Fruit fly (Drosophila melanogaster) whole organism, embryonic: Measurements from ENCODE around the gene Unc50.
A peak's percentile ranks its signal among the peaks of the same experiment; 100 is the strongest.

Experiments used
- BtbVII ChIP-seq: fragments of 200-800 bp; sonication (Bioruptor generic); optimal IDR thresholded peaks from 3 replicates; lab custom pipeline; 2017; ENCODE audit warnings: missing biosample characterization, mild to moderate bottlenecking, missing genetic modification characterization
- CG30020 ChIP-seq: fragments of 200-800 bp; optimal IDR thresholded peaks from 2 replicates; lab custom pipeline; 2019; ENCODE audit warnings: missing biosample characterization, mild to moderate bottlenecking, missing genetic modification characterization, moderate library complexity
- CG5180 ChIP-seq: fragments of 200-800 bp; sonication (Bioruptor generic); optimal IDR thresholded peaks from 3 replicates; lab custom pipeline; 2017; ENCODE audit warnings: missing biosample characterization, missing genetic modification characterization, mild to moderate bottlenecking, moderate library complexity, missing genetic modification reagents
- CG6683 ChIP-seq: fragments of 200-800 bp; sonication (Bioruptor generic); optimal IDR thresholded peaks from 2 replicates; lab custom pipeline; 2017; ENCODE audit warnings: missing biosample characterization, mild to moderate bottlenecking, missing genetic modification characterization, missing genetic modification reagents
- CG6791 ChIP-seq: fragments of 200-800 bp; sonication (Bioruptor generic); IDR thresholded peaks from 3 replicates; pipeline ENCODE4 v1.3.6; 2022; ENCODE audit warnings: missing biosample characterization, missing genetic modification characterization; ENCODE audit not compliant: partially characterized antibody
- CG7372 ChIP-seq: fragments of 200-800 bp; sonication (Bioruptor generic); IDR thresholded peaks from 2 replicates; pipeline ENCODE4 v1.3.6; 2022; ENCODE audit warnings: missing biosample characterization, missing genetic modification characterization
- Dp ChIP-seq: fragments of 200-800 bp; sonication (Bioruptor generic); optimal IDR thresholded peaks from 2 replicates; lab custom pipeline; 2018; ENCODE audit warnings: missing biosample characterization, mild to moderate bottlenecking, missing genetic modification characterization, moderate library complexity
- Gsc ChIP-seq: fragments of 200-800 bp; sonication (Bioruptor generic); IDR thresholded peaks from 2 replicates; pipeline ENCODE4 v1.3.6; 2022; ENCODE audit warnings: missing biosample characterization, missing genetic modification characterization
- Hand ChIP-seq: fragments of 200-800 bp; sonication (Bioruptor generic); optimal IDR thresholded peaks from 2 replicates; lab custom pipeline; 2017; ENCODE audit warnings: mild to moderate bottlenecking, missing biosample characterization, missing genetic modification reagents, missing genetic modification characterization
- Lim3 ChIP-seq: fragments of 200-800 bp; sonication (Bioruptor generic); IDR thresholded peaks from 2 replicates; pipeline ENCODE4 v1.3.6; 2022; ENCODE audit warnings: missing biosample characterization, missing genetic modification characterization
- Pdp1 ChIP-seq, 2 experiments: fragments of 200-800 bp; sonication (Bioruptor generic); optimal IDR thresholded peaks; 3 replicates each; lab custom pipeline; 2016; ENCODE audit warnings: missing biosample characterization in 2 of 2, missing genetic modification characterization in 2 of 2, mild to moderate bottlenecking in 1 of 2, moderate library complexity in 1 of 2
- Xrp1 ChIP-seq: fragments of 200-800 bp; sonication (Bioruptor generic); IDR thresholded peaks from 2 replicates; pipeline ENCODE4 v1.3.6; 2022; ENCODE audit warnings: missing biosample characterization, missing genetic modification characterization
- cato ChIP-seq: fragments of 200-800 bp; sonication (Bioruptor generic); optimal IDR thresholded peaks from 2 replicates; lab custom pipeline; 2016; ENCODE audit warnings: missing biosample characterization, missing genetic modification characterization, borderline replicate concordance
- corto ChIP-seq: fragments of 200-800 bp; sonication (Bioruptor generic); optimal IDR thresholded peaks from 2 replicates; lab custom pipeline; 2016; ENCODE audit warnings: missing biosample characterization, mild to moderate bottlenecking, missing genetic modification characterization, moderate library complexity
- crol ChIP-seq: fragments of 200-800 bp; sonication (Bioruptor generic); IDR thresholded peaks from 2 replicates; pipeline ENCODE4 v1.3.6; 2022; ENCODE audit warnings: missing biosample characterization, missing genetic modification characterization
- h ChIP-seq: fragments of >200 bp; optimal IDR thresholded peaks from 2 replicates; lab custom pipeline; 2017
- kah ChIP-seq: fragments of 200-800 bp; sonication (Bioruptor generic); optimal IDR thresholded peaks from 2 replicates; lab custom pipeline; 2018; ENCODE audit warnings: missing biosample characterization, mild to moderate bottlenecking, missing genetic modification characterization
- nerfin-2 ChIP-seq: fragments of 200-800 bp; sonication (Bioruptor generic); IDR thresholded peaks from 2 replicates; pipeline ENCODE4 v1.3.6; 2022; ENCODE audit warnings: missing biosample characterization, missing genetic modification characterization; ENCODE audit not compliant: partially characterized antibody
- peb ChIP-seq: fragments of 200-800 bp; sonication (Bioruptor generic); IDR thresholded peaks from 2 replicates; pipeline ENCODE4 v1.3.6; 2022; ENCODE audit warnings: missing biosample characterization, missing genetic modification characterization
- psq ChIP-seq: fragments of 200-800 bp; sonication (Bioruptor generic); optimal IDR thresholded peaks from 2 replicates; lab custom pipeline; 2017; ENCODE audit warnings: missing biosample characterization, missing genetic modification characterization
- scrt ChIP-seq: fragments of 200-800 bp; sonication (Bioruptor generic); optimal IDR thresholded peaks from 2 replicates; lab custom pipeline; 2018; ENCODE audit warnings: missing biosample characterization, mild to moderate bottlenecking, missing genetic modification characterization, moderate library complexity
- sna ChIP-seq: fragments of 200-800 bp; sonication (Bioruptor generic); IDR thresholded peaks from 2 replicates; pipeline ENCODE4 v1.3.6; 2022; ENCODE audit warnings: missing biosample characterization, missing genetic modification characterization; ENCODE audit not compliant: partially characterized antibody
- tna ChIP-seq: fragments of 200-800 bp; sonication (Bioruptor generic); IDR thresholded peaks from 2 replicates; pipeline ENCODE4 v1.3.6; 2022; ENCODE audit warnings: missing biosample characterization, missing genetic modification characterization; ENCODE audit not compliant: partially characterized antibody
- vnd ChIP-seq: fragments of 200-800 bp; sonication (Bioruptor generic); IDR thresholded peaks from 3 replicates; pipeline ENCODE4 v1.3.6; 2022; ENCODE audit warnings: missing biosample characterization, missing genetic modification characterization; ENCODE audit not compliant: partially characterized antibody
- vvl ChIP-seq: fragments of 200-800 bp; sonication (Bioruptor generic); IDR thresholded peaks from 2 replicates; pipeline ENCODE4 v1.3.6; 2022; ENCODE audit warnings: missing biosample characterization, missing genetic modification characterization
- z ChIP-seq: fragments of 200-800 bp; sonication (Bioruptor generic); IDR thresholded peaks from 3 replicates; pipeline ENCODE4 v1.3.6; 2022; ENCODE audit warnings: missing biosample characterization, missing genetic modification characterization

Gene Unc50

dm6 chr3R:8642376-8642966, 33.9 kb downstream of the Unc50 start (continued):
- TF ChIP-seq corto (GFP tag; lab: Kevin White, UChicago), result peak; percentile 15
- TF ChIP-seq psq (GFP tag; lab: Kevin White, UChicago), result no peak
- TF ChIP-seq nerfin-2, result peak; percentile 44; the same call in 1 of the 2 replicates
- peak; percentile 38 for TF ChIP-seq sna (GFP tag; lab: Robert Waterston, UW)
- TF ChIP-seq CG6683, result no peak
- TF ChIP-seq vvl, result 0 out of 2 replicates have a peak, but pooled peaks have one; percentile 24
- TF ChIP-seq BtbVII (GFP tag; lab: Kevin White, UChicago), result peak; percentile 36
- TF ChIP-seq CG5180 (GFP tag; lab: Kevin White, UChicago), result peak; percentile 14
- no peak for TF ChIP-seq CG7372
- TF ChIP-seq Xrp1 (GFP tag; lab: Robert Waterston, UW), result 0 out of 2 replicates have a peak, but pooled peaks have one; percentile 11
- peak; percentile 76 for TF ChIP-seq crol
- TF ChIP-seq vnd (GFP tag; lab: Robert Waterston, UW), result peak; percentile 31; the same call in 1 of the 3 replicates
- TF ChIP-seq Hand, result no peak
- peak in 1 of 2 experiments; percentile 98 for TF ChIP-seq Pdp1 (GFP tag; optimal IDR thresholded peaks at IDR 0.05; lab: Kevin White, UChicago)
- TF ChIP-seq tna (GFP tag; lab: Robert Waterston, UW), result peak; percentile 55
- no peak for TF ChIP-seq Dp (GFP tag; lab: Kevin White, UChicago)

DNA sequence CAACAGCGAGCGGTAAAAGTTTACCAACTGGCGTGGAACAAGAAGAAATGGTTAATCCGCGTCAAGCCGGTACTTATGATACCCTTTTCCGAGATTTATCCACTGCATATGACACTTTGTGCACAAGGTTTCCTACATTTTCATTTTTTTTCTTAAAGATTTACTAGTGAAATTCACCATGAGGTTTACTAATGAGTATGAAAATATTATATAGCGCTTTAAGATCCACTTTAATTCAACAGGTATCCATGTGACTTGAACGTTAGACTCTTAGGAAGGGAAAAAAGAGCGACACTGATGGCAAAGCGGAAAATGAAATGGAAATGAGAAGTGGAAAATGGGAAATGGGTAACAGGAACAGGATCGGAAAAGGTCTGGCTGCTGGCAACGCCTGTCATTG, 37.8 kb downstream of the Unc50 start:
- TF ChIP-seq scrt (GFP tag; lab: Kevin White, UChicago) (peak; percentile 58), cato (GFP tag; lab: Kevin White, UChicago) (no peak), h (lab: Kevin White, UChicago) (no peak), z (GFP tag; lab: Robert Waterston, UW) (no peak), Lim3 (GFP tag; lab: Robert Waterston, UW) (no peak), kah (GFP tag; lab: Kevin White, UChicago) (no peak)

DNA sequence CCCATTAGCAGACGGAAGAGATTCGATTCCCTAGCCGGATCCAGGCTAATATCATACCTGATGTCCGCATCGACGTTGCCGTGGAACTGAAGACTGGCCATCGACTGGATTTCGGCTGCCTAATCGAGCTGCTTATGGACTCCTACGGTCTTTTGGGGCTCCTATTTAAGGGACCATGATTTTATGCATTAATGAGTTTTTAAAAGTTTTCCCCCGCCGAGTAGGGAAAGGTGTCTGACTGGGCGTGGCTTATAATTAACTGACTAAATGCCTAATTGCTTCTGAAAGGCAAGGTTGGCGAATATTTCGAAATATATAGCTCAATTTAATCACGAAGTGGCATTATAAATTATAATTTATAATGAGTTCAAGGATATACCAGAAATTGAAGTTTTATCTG, 40.6 kb downstream of the Unc50 start, which contains the start of gene Or85e:
Or85e (minus strand) TSS at position 101 of the 400 bp plus-strand sequence.
- TF ChIP-seq CG30020 (tag; lab: Kevin White, UChicago), result no peak
- TF ChIP-seq CG6791 (GFP tag; lab: Robert Waterston, UW), result no peak
- no peak for TF ChIP-seq Gsc (GFP tag; lab: Robert Waterston, UW)
- no peak for TF ChIP-seq peb (GFP tag; lab: Robert Waterston, UW)
